Fruit fly (Drosophila melanogaster) whole organism, embryonic: ENCODE results near the gene Gel.

Source experiments
- Ada2b ChIP-seq: fragments of 200-800 bp; sonication (Bioruptor generic); IDR thresholded peaks from 2 replicates; pipeline ENCODE4 v1.3.6; 2022; ENCODE audit warnings: missing biosample characterization, missing genetic modification characterization
- Bdp1 ChIP-seq: fragments of 200-800 bp; sonication (Bioruptor generic); optimal IDR thresholded peaks from 3 replicates; lab custom pipeline; 2016; ENCODE audit warnings: missing biosample characterization, missing genetic modification characterization
- CG10431 ChIP-seq: fragments of 200-800 bp; sonication (Bioruptor generic); optimal IDR thresholded peaks from 3 replicates; lab custom pipeline; 2018; ENCODE audit warnings: missing biosample characterization, mild to moderate bottlenecking, missing genetic modification characterization
- CG11398 ChIP-seq: fragments of 200-800 bp; sonication (Bioruptor generic); optimal IDR thresholded peaks from 2 replicates; lab custom pipeline; 2016; ENCODE audit warnings: missing biosample characterization, missing genetic modification characterization
- CG12769 ChIP-seq: fragments of 200-800 bp; sonication (Bioruptor generic); optimal IDR thresholded peaks from 2 replicates; lab custom pipeline; 2019; ENCODE audit warnings: missing biosample characterization, mild to moderate bottlenecking, missing genetic modification characterization, moderate library complexity
- CG13287 ChIP-seq: fragments of 200-800 bp; sonication (Bioruptor generic); IDR thresholded peaks from 2 replicates; pipeline ENCODE4 v1.3.6; 2022; ENCODE audit warnings: missing biosample characterization, missing genetic modification characterization; ENCODE audit not compliant: partially characterized antibody
- CG13296 ChIP-seq: fragments of 200-800 bp; sonication (Bioruptor generic); optimal IDR thresholded peaks from 3 replicates; lab custom pipeline; 2018; ENCODE audit warnings: missing biosample characterization, mild to moderate bottlenecking, missing genetic modification characterization
- CG13424 ChIP-seq: fragments of 200-800 bp; sonication (Bioruptor generic); optimal IDR thresholded peaks from 2 replicates; lab custom pipeline; 2019; ENCODE audit warnings: missing biosample characterization, mild to moderate bottlenecking, missing genetic modification characterization, moderate library complexity
- CG14014 ChIP-seq: fragments of 200-800 bp; sonication (Bioruptor generic); IDR thresholded peaks from 2 replicates; pipeline ENCODE4 v1.3.6; 2022; ENCODE audit warnings: missing biosample characterization, missing genetic modification characterization
- CG15696 ChIP-seq: fragments of 200-800 bp; sonication (Bioruptor generic); optimal IDR thresholded peaks from 2 replicates; lab custom pipeline; 2019; ENCODE audit warnings: missing biosample characterization, mild to moderate bottlenecking, missing genetic modification characterization, moderate library complexity
- CG1832 ChIP-seq: fragments of 200-800 bp; sonication (Bioruptor generic); optimal IDR thresholded peaks from 2 replicates; lab custom pipeline; 2017; ENCODE audit warnings: missing biosample characterization, mild to moderate bottlenecking, missing genetic modification characterization, inconsistent platforms
- CG30020 ChIP-seq: fragments of 200-800 bp; optimal IDR thresholded peaks from 2 replicates; lab custom pipeline; 2019; ENCODE audit warnings: missing biosample characterization, mild to moderate bottlenecking, missing genetic modification characterization, moderate library complexity
- CG3163 ChIP-seq: fragments of 200-800 bp; sonication (Bioruptor generic); optimal IDR thresholded peaks from 3 replicates; lab custom pipeline; 2016; ENCODE audit warnings: missing biosample characterization, missing genetic modification characterization
- CG9932 ChIP-seq: fragments of 200-800 bp; sonication (Bioruptor generic); IDR thresholded peaks from 2 replicates; pipeline ENCODE4 v1.3.6; 2022; ENCODE audit warnings: missing biosample characterization, missing genetic modification characterization
- D ChIP-seq, 2 experiments: fragments of 200-800 bp in 1 of 2; fragments of >200 bp in 1 of 2; sonication (Bioruptor generic) in 1 of 2; optimal IDR thresholded peaks; 2 replicates in 1 of 2; 3 replicates in 1 of 2; lab custom pipeline; 2017; ENCODE audit warnings: mild to moderate bottlenecking in 1 of 2, missing biosample characterization in 1 of 2, missing genetic modification characterization in 1 of 2, missing genetic modification reagents in 1 of 2
- Deaf1 ChIP-seq: fragments of 200-800 bp; optimal IDR thresholded peaks from 3 replicates; lab custom pipeline; 2019; ENCODE audit warnings: missing biosample characterization, mild to moderate bottlenecking, missing genetic modification characterization, moderate library complexity
- Elba2 ChIP-seq: fragments of 200-800 bp; sonication (Bioruptor generic); optimal IDR thresholded peaks from 3 replicates; lab custom pipeline; 2016; ENCODE audit warnings: missing biosample characterization, missing genetic modification characterization
- Ets65A ChIP-seq: fragments of 200-800 bp; sonication (Bioruptor generic); peaks from one replicate; lab custom pipeline; 2016; ENCODE audit warnings: missing biosample characterization, missing genetic modification characterization
- Hr78 ChIP-seq, 2 experiments: fragments of 200-800 bp in 1 of 2; fragments of >200 bp in 1 of 2; sonication (Bioruptor generic) in 1 of 2; optimal IDR thresholded peaks; 2 replicates each; lab custom pipeline; 2017 to 2019; ENCODE audit warnings: missing biosample characterization in 2 of 2, missing genetic modification characterization in 2 of 2, mild to moderate bottlenecking in 1 of 2, moderate library complexity in 1 of 2
- MBD-R2 ChIP-seq: fragments of 200-800 bp; sonication (Bioruptor generic); IDR thresholded peaks from 2 replicates; pipeline ENCODE4 v1.3.6; 2022; ENCODE audit warnings: missing biosample characterization, missing genetic modification characterization
- Med ChIP-seq: fragments of 200-800 bp; sonication (Bioruptor generic); peaks from one replicate; lab custom pipeline; 2016; ENCODE audit warnings: missing biosample characterization, missing genetic modification characterization, mild to moderate bottlenecking, inconsistent platforms, moderate library complexity
- Neu2 ChIP-seq: fragments of 200-800 bp; sonication (Bioruptor generic); optimal IDR thresholded peaks from 3 replicates; lab custom pipeline; 2016; ENCODE audit warnings: missing biosample characterization, missing genetic modification characterization, borderline replicate concordance
- Rfx ChIP-seq: fragments of 200-800 bp; sonication (Bioruptor generic); IDR thresholded peaks from 2 replicates; pipeline ENCODE4 v1.3.6; 2022; ENCODE audit warnings: missing biosample characterization, missing genetic modification characterization
- Trl ChIP-seq, 3 experiments: fragments of >200 bp in 2 of 3; fragments of 200-800 bp in 1 of 3; sonication (Bioruptor generic) in 1 of 3; optimal IDR thresholded peaks; 2 replicates in 1 of 3; 3 replicates in 2 of 3; lab custom pipeline; 2016 to 2017; ENCODE audit warnings: missing biosample characterization in 1 of 3, missing genetic modification characterization in 1 of 3
- bbx ChIP-seq: fragments of 200-800 bp; sonication (Bioruptor generic); IDR thresholded peaks from 2 replicates; pipeline ENCODE4 v1.3.6; 2022; ENCODE audit warnings: missing biosample characterization, missing genetic modification characterization; ENCODE audit not compliant: partially characterized antibody
- cwo ChIP-seq: fragments of 200-800 bp; sonication (Bioruptor generic); optimal IDR thresholded peaks from 3 replicates; lab custom pipeline; 2017; ENCODE audit warnings: missing biosample characterization, missing genetic modification characterization, mild to moderate bottlenecking, moderate library complexity, missing genetic modification reagents
- ftz-f1 ChIP-seq: fragments of 200-800 bp; sonication (Bioruptor generic); optimal IDR thresholded peaks from 2 replicates; lab custom pipeline; 2016; ENCODE audit warnings: missing biosample characterization, missing genetic modification characterization
- inv ChIP-seq: fragments of 200-800 bp; sonication (Bioruptor generic); IDR thresholded peaks from 2 replicates; pipeline ENCODE4 v1.3.6; 2022; ENCODE audit warnings: missing biosample characterization, missing genetic modification characterization; ENCODE audit not compliant: partially characterized antibody
- kni ChIP-seq: fragments of 200-800 bp; sonication (Bioruptor generic); optimal IDR thresholded peaks from 3 replicates; lab custom pipeline; 2017; ENCODE audit warnings: mild to moderate bottlenecking, missing biosample characterization, missing genetic modification reagents, missing genetic modification characterization
- lbe ChIP-seq: fragments of 200-800 bp; sonication (Bioruptor generic); optimal IDR thresholded peaks from 2 replicates; lab custom pipeline; 2016; ENCODE audit warnings: missing biosample characterization, mild to moderate bottlenecking, missing genetic modification characterization
- nom ChIP-seq: fragments of 200-800 bp; sonication (Bioruptor generic); optimal IDR thresholded peaks from 2 replicates; lab custom pipeline; 2017; ENCODE audit warnings: missing biosample characterization, missing genetic modification characterization, mild to moderate bottlenecking, moderate library complexity, missing genetic modification reagents
- pan ChIP-seq, 4 experiments: fragments of >200 bp in 3 of 4; fragments of 200-800 bp in 1 of 4; sonication (Bioruptor generic) in 1 of 4; optimal IDR thresholded peaks in 3 of 4; IDR thresholded peaks in 1 of 4; 2 replicates each; pipeline versions ENCODE4 v1.3.6 to Lab custom; 2017 to 2022; ENCODE audit warnings: missing biosample characterization in 2 of 4, missing genetic modification characterization in 2 of 4, mixed read lengths in 1 of 4
- sens ChIP-seq: fragments of 200-800 bp; sonication (Bioruptor generic); peaks from one replicate; lab custom pipeline; 2016; ENCODE audit warnings: missing biosample characterization, missing genetic modification characterization
- sna ChIP-seq: fragments of 200-800 bp; sonication (Bioruptor generic); IDR thresholded peaks from 2 replicates; pipeline ENCODE4 v1.3.6; 2022; ENCODE audit warnings: missing biosample characterization, missing genetic modification characterization; ENCODE audit not compliant: partially characterized antibody
- sug ChIP-seq: fragments of 200-800 bp; optimal IDR thresholded peaks from 2 replicates; lab custom pipeline; 2019; ENCODE audit warnings: missing biosample characterization, mild to moderate bottlenecking, missing genetic modification characterization, moderate library complexity
- unc-4 ChIP-seq: fragments of 200-800 bp; sonication (Bioruptor generic); IDR thresholded peaks from 2 replicates; pipeline ENCODE4 v1.3.6; 2022; ENCODE audit warnings: missing biosample characterization, missing genetic modification characterization; ENCODE audit not compliant: partially characterized antibody

Gel gene

DNA sequence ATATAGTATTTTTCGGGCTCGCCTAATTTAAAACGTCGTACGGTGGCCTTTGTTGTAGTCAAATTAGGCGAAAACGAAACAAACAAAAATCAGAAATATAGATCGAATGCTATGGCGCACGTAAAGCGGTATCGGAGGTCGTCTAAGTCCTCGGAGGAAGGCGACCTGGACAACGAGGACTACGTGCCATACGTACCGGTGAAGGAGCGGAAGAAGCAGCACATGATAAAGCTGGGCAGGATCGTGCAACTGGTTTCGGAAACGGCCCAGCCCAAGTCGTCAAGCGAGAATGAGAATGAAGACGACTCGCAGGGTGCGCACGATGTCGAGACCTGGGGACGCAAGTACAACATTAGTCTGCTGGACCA, 2.0 kb upstream of the Gel start, which contains the start of gene abs (continued):
- TF ChIP-seq CG15696 (no peak), D (optimal IDR thresholded peaks at IDR 0.05; lab: Kevin White, UChicago) (peak; percentile 74), D (GFP tag; optimal IDR thresholded peaks at IDR 0.05; lab: Kevin White, UChicago) (no peak), Ada2b (no peak), Bdp1 (GFP tag; lab: Kevin White, UChicago) (no peak), CG13296 (GFP tag; lab: Kevin White, UChicago) (no peak), Elba2 (GFP tag; lab: Kevin White, UChicago) (no peak), CG10431 (GFP tag; lab: Kevin White, UChicago) (no peak), CG11398 (GFP tag; lab: Kevin White, UChicago) (no peak)
- TF ChIP-seq, all 482 proteins: peak for 13

- no peak for TF ChIP-seq MBD-R2 (GFP tag; lab: Robert Waterston, UW)
- TF ChIP-seq unc-4, result no peak
- TF ChIP-seq CG9932 (GFP tag; lab: Robert Waterston, UW), result no peak
- TF ChIP-seq Med, result peak; percentile 49
- no peak for TF ChIP-seq inv
- TF ChIP-seq bbx, result no peak
- TF ChIP-seq pan (optimal IDR thresholded peaks at IDR 0.05; lab: Kevin White, UChicago), result no peak
- peak in 1 of 2 experiments; percentile 9 for TF ChIP-seq pan (GFP tag; optimal IDR thresholded peaks at IDR 0.05 in 1 of 2, IDR thresholded peaks at IDR 0.05 in 1 of 2)
- TF ChIP-seq lbe (GFP tag; lab: Kevin White, UChicago), result peak; percentile 6
- no peak for TF ChIP-seq Neu2 (GFP tag; lab: Kevin White, UChicago)
- peak; percentile 10 for TF ChIP-seq Deaf1
- TF ChIP-seq CG13287 (GFP tag; lab: Robert Waterston, UW), result peak; percentile 12; the same call in 1 of the 2 replicates
- 0 out of 2 replicates have a peak, but pooled peaks have one; percentile 18 for TF ChIP-seq Rfx (GFP tag; lab: Robert Waterston, UW)
- TF ChIP-seq Trl (optimal IDR thresholded peaks at IDR 0.05; lab: Kevin White, UChicago), result peak in 1 of 2 experiments; percentile 5
- TF ChIP-seq Trl (GFP tag; optimal IDR thresholded peaks at IDR 0.05; lab: Kevin White, UChicago), result no peak
- no peak for TF ChIP-seq CG1832 (GFP tag; lab: Kevin White, UChicago)
- TF ChIP-seq nom (GFP tag; lab: Kevin White, UChicago), result peak; percentile 20
- TF ChIP-seq CG3163 (GFP tag; lab: Kevin White, UChicago), result peak; percentile 76
- TF ChIP-seq CG12769 (tag; lab: Kevin White, UChicago), result peak; percentile 8
These were observed 1.5 kb downstream of the Gel start for dm6 chr3R:4236534-4236933.

dm6 chr3R:4241776-4242175, 6.8 kb downstream of the Gel start:
- TF ChIP-seq CG30020 (tag; lab: Kevin White, UChicago) (no peak), sna (GFP tag; lab: Robert Waterston, UW) (0 out of 2 replicates have a peak, but pooled peaks have one; percentile 6), Ets65A (peak; percentile 20), sens (GFP tag; lab: Kevin White, UChicago) (peak; percentile 8), CG13424 (tag; lab: Kevin White, UChicago) (no peak), cwo (GFP tag; lab: Kevin White, UChicago) (peak; percentile 56), sug (tag; lab: Kevin White, UChicago) (peak; percentile 67), Hr78 (GFP tag; optimal IDR thresholded peaks at IDR 0.05; lab: Kevin White, UChicago) (peak in 1 of 2 experiments; percentile 78), CG14014 (0 out of 2 replicates have a peak, but pooled peaks have one; percentile 18), ftz-f1 (GFP tag; lab: Kevin White, UChicago) (peak; percentile 23), Med (peak; percentile 55), kni (GFP tag; lab: Kevin White, UChicago) (no peak)
